Worm (Caenorhabditis elegans): ENCODE results near the gene msp-53.
A peak's percentile ranks its signal among the peaks of the same experiment; 100 is the strongest.
"Not testable (repeated sequence)": the region's sequence is repeated elsewhere in the genome, so short reads cannot be mapped to it uniquely, and the experiment has no call there.

msp-53 gene

DNA sequence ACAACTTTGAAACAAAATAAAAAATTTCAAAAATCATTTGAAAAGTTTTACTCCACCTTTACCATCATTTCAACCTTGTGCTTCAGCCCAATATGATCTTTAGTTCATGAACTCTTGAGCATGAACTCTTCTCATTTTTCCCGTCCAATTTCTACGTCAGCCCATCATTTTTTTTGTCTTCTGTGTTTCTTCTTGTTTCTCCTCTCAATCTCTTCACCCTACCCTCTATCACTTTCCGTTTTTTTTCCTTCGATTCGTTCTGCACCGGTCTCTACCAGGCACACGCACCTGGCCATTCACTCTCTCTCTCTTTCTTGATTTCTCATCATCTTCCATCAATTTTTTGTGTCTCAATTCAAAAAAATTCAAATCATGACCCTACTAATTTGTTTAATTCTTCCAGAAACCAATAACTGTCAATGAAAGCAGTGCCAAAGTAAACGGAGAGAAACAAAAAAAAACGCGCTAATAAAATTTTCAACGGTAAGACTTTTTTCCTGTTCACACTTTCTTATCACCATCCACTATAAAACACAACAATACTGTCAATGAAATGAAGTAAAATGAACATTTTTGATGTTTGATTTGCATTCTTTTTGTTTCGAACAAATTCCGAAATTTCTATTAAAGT, 18.2 kb upstream of the msp-53 start, which contains the start of gene pygo-1:
pygo-1 (plus strand) TSS at position 404 of the 631 bp plus-strand sequence.
- no peak for TF ChIP-seq aly-1 (tag; optimal IDR thresholded peaks at IDR 0.05)
- no peak for TF ChIP-seq sea-1 (GFP tag; conservative IDR thresholded peaks at IDR 0.05)
- no peak for TF ChIP-seq F13C5.2 (tag; optimal IDR thresholded peaks at IDR 0.05)
- no peak for TF ChIP-seq hnd-1 (tag; optimal IDR thresholded peaks at IDR 0.05)
- TF ChIP-seq tra-4 (tag; optimal IDR thresholded peaks at IDR 0.05), result no peak
- TF ChIP-seq tbx-37 (GFP tag; conservative IDR thresholded peaks at IDR 0.05), result no peak
- TF ChIP-seq ceh-36 (tag; optimal IDR thresholded peaks at IDR 0.05), result no peak
- TF ChIP-seq tbx-11 (GFP tag; IDR thresholded peaks at IDR 0.05), result no peak
- TF ChIP-seq B0310.2 (tag; optimal IDR thresholded peaks at IDR 0.05), result no peak
- no peak for TF ChIP-seq ama-1 (optimal IDR thresholded peaks at IDR 0.05)
- no peak for TF ChIP-seq flt-1 (GFP tag; IDR thresholded peaks at IDR 0.05)
- TF ChIP-seq ets-7 (tag; optimal IDR thresholded peaks at IDR 0.05), result no peak
- TF ChIP-seq hmg-4 (GFP tag; optimal IDR thresholded peaks at IDR 0.05), result no peak

DNA sequence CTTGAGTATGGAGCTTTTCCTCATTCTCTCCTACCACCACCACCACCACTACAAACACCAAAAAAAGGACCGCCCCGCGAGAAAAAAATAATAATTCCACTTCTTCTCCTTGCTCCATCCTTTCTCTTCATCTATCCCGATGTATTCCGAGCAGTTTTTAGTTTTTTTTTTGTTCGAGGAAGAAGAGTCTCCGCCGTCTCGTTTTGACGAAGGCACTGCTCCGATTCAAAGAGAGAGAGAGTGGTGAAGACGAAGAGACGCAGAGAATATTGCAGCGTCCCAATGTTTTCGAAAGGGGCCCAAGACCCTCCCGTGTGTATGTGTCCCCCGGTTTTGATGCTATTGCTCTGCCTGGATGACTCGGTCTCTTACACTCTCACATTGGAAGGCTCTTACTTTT, 16.3 kb upstream of the msp-53 start:
- TF ChIP-seq tbx-37 (GFP tag; conservative IDR thresholded peaks at IDR 0.05) (no peak), sea-1 (GFP tag; conservative IDR thresholded peaks at IDR 0.05) (no peak), flt-1 (GFP tag; IDR thresholded peaks at IDR 0.05) (no peak), tbx-11 (GFP tag; IDR thresholded peaks at IDR 0.05) (no peak), B0310.2 (tag; optimal IDR thresholded peaks at IDR 0.05) (no peak), aly-1 (tag; optimal IDR thresholded peaks at IDR 0.05) (peak; percentile 42), hmbx-1 (tag; optimal IDR thresholded peaks at IDR 0.05) (no peak), scrt-1 (GFP tag; IDR thresholded peaks at IDR 0.05) (no peak), hnd-1 (tag; optimal IDR thresholded peaks at IDR 0.05) (no peak), tra-4 (tag; optimal IDR thresholded peaks at IDR 0.05) (no peak), hmg-4 (GFP tag; optimal IDR thresholded peaks at IDR 0.05) (peak; percentile 12), ceh-36 (tag; optimal IDR thresholded peaks at IDR 0.05) (no peak), pes-1 (GFP tag; IDR thresholded peaks at IDR 0.05) (no peak), ets-7 (tag; optimal IDR thresholded peaks at IDR 0.05) (no peak), F13C5.2 (tag; optimal IDR thresholded peaks at IDR 0.05) (no peak)

DNA sequence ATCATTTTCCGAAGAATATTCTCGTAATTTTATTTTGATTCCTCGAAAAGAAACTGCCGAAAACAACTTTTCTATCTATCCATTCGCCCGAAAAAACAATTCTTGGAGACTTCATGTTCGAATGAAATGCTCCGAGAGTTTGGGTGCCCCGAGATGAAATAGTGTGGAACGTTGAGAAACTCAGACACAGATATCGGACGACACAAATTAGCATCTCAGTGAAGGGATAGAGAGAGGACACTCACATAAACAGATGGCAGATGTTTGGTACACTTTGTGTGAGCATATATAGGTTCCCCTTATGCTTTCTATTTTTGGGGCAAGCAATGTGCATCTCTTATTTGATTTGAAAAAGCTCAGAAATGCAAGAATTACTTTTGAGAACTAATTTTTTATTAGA, 14.0 kb upstream of the msp-53 start:
- TF ChIP-seq tra-4 (tag; optimal IDR thresholded peaks at IDR 0.05), result no peak
- TF ChIP-seq tbx-37 (GFP tag; conservative IDR thresholded peaks at IDR 0.05), result no peak
- no peak for TF ChIP-seq sea-1 (GFP tag; conservative IDR thresholded peaks at IDR 0.05)
- no peak for TF ChIP-seq hmbx-1 (tag; optimal IDR thresholded peaks at IDR 0.05)
- TF ChIP-seq hnd-1 (tag; optimal IDR thresholded peaks at IDR 0.05), result no peak
- no peak for TF ChIP-seq ceh-13 (GFP tag; optimal IDR thresholded peaks at IDR 0.05)

DNA sequence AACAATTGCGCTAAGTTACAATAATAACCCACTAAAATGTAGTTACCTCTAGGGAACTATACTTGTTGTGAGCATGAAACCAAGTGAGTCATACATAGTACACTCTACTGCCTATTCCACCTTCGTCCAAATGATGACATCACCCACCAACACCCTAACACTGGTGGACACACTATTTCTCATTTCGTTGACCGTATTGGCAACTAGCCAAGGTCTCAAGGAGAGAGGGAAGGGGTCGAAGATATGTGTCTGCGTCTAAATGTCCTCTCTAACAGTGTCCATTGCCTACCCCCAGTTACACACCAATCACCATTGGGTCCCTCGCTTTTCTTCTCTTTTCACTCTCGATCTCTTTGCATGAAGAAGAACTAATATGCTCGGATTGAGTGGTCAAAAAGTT, 13.1 kb upstream of the msp-53 start:
- TF ChIP-seq ets-7 (tag; optimal IDR thresholded peaks at IDR 0.05), result no peak
- TF ChIP-seq tbx-37 (GFP tag; conservative IDR thresholded peaks at IDR 0.05), result no peak
- TF ChIP-seq tra-4 (tag; optimal IDR thresholded peaks at IDR 0.05), result no peak
- TF ChIP-seq hmg-4 (GFP tag; optimal IDR thresholded peaks at IDR 0.05), result peak; percentile 81
- 0 out of 2 replicates have a peak, but pooled peaks have one; percentile 16 for TF ChIP-seq flt-1 (GFP tag; IDR thresholded peaks at IDR 0.05)
- TF ChIP-seq aly-1 (tag; optimal IDR thresholded peaks at IDR 0.05), result no peak

DNA sequence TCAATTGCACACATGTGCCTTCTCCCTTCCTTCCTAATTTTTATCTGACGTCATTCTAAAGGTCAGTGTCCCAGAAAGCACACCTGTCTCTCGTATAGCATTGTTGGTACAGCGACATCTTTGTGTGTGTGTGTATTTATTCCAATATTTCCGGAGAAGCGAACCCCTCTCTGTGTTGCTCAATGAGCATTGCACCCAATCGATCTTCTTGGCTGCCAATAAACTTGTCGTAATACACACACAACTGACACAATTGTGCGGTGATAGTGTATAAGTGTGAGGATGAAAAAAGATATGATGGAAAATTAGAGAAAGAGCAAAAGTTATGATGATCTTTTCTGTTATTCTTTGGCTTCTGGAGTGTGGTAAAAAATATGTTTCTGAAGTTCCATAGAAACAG, 11.7 kb upstream of the msp-53 start:
- TF ChIP-seq hnd-1 (tag; optimal IDR thresholded peaks at IDR 0.05), result no peak

DNA sequence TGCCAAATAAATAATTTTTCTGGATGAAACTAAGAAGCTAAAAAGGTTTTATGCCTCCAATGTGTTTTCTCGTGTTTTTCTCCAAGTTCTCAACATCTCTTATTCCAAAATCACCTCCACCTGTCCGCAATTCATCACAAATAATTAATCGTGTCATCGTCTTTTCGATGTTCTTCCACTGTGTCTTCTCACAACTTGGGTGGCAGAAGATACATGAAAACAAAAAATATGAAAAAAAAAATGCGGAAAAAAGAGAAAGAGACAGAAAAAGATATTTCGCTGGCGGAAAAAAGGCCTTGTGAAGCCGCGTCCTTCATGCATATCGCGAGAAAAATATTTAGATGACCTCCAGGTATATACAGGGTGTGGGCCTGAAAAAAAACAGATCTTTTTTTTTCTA, 9.0 kb upstream of the msp-53 start:
- no peak for TF ChIP-seq B0310.2 (tag; optimal IDR thresholded peaks at IDR 0.05)
- TF ChIP-seq ets-7 (tag; optimal IDR thresholded peaks at IDR 0.05), result no peak
- TF ChIP-seq hnd-1 (tag; optimal IDR thresholded peaks at IDR 0.05), result no peak
- no peak for TF ChIP-seq F13C5.2 (tag; optimal IDR thresholded peaks at IDR 0.05)
- TF ChIP-seq hmg-4 (GFP tag; optimal IDR thresholded peaks at IDR 0.05), result no peak
- no peak for TF ChIP-seq ceh-36 (tag; optimal IDR thresholded peaks at IDR 0.05)
- no peak for TF ChIP-seq tbx-11 (GFP tag; IDR thresholded peaks at IDR 0.05)
- no peak for TF ChIP-seq hmbx-1 (tag; optimal IDR thresholded peaks at IDR 0.05)
- TF ChIP-seq tra-4 (tag; optimal IDR thresholded peaks at IDR 0.05), result no peak
- no peak for TF ChIP-seq aly-1 (tag; optimal IDR thresholded peaks at IDR 0.05)
- TF ChIP-seq ceh-13 (GFP tag; optimal IDR thresholded peaks at IDR 0.05), result no peak
- no peak for TF ChIP-seq flt-1 (GFP tag; IDR thresholded peaks at IDR 0.05)
- no peak for TF ChIP-seq sea-1 (GFP tag; conservative IDR thresholded peaks at IDR 0.05)
- no peak for TF ChIP-seq pes-1 (GFP tag; IDR thresholded peaks at IDR 0.05)
- no peak for TF ChIP-seq scrt-1 (GFP tag; IDR thresholded peaks at IDR 0.05)
- TF ChIP-seq tbx-37 (GFP tag; conservative IDR thresholded peaks at IDR 0.05), result no peak
- no peak for TF ChIP-seq ama-1 (optimal IDR thresholded peaks at IDR 0.05)

DNA sequence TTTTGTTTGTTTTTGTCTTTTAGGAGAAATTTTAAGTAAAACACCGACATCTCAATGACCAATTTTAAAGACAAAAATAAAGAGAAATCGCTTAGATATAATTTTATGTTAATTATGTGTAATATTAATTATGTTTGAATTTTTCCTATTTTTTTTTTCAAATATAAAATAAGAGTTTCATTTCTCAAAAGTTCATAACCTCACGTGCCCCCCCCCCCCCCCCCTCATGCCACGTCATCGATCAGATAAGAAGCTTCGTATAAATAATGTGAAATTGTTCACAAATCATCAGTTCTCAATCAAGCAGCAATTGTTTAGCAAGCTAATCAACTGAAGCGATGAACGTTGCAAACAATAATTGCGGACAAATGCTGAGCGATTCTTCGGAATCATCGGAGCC, 5.7 kb upstream of the msp-53 start, which contains the start of gene C02B10.6:
C02B10.6 (plus strand) TSS at position 301 of the 400 bp plus-strand sequence.
- not testable (repeated sequence) for TF ChIP-seq hmg-4 (GFP tag; optimal IDR thresholded peaks at IDR 0.05); ceh-13 (GFP tag; optimal IDR thresholded peaks at IDR 0.05); hnd-1 (tag; optimal IDR thresholded peaks at IDR 0.05)

DNA sequence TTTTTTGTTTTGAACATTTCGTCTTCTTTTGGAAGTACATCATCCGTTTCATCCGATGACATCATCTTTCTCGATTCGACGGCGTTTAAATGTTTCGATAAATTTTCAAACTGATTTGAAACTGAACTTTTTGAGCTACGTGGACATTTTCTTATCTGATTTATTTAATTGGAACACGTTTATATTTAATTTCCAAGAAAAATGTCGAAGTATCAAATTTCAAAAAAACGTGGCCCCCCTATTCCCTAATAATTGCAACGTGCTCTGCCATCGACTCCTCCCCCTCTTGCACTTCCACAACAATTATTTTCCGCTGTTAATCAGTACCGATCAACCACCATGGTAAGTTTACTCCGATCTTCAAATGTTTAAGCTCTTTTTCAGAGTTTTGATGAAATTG, 3.7 kb upstream of the msp-53 start, which contains the start of the genes R13H9.6 and rmd-6:
R13H9.6 (minus strand) TSS at position 101 of the 400 bp plus-strand sequence.
rmd-6 (plus strand) TSS at position 305 of the 400 bp plus-strand sequence.
- TF ChIP-seq hmbx-1, ceh-36, hnd-1 (tag; optimal IDR thresholded peaks at IDR 0.05): not testable (repeated sequence)
